Worm (Caenorhabditis elegans): Measurements from ENCODE around the gene F19C7.3.

DNA sequence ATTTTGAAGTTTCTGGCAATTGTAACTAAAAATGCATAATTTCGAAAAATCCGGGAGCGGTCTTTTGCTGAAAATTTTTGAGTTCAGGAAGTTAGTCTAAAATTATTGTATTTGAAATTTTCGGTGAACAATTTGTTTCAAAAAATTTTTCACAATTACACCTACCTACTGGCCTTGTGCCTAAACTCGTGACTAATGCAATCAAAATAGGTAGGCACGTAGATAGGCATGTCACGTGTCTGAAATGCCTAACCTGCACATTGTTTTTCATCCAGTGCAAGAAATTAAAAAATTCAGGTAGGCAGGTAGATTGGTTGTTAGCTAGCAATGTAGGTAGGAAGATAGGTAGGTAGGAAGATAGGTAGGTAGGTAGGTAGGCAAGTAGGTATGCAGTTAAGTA is 39.8 kb upstream of the F19C7.3 start:
- no peak for TF ChIP-seq C06A6.2 (GFP tag; conservative IDR thresholded peaks at IDR 0.05)
- TF ChIP-seq sea-2 (GFP tag; IDR thresholded peaks at IDR 0.05) = no peak
- TF ChIP-seq B0336.3 (GFP tag; IDR thresholded peaks at IDR 0.05) = no peak
- TF ChIP-seq Y67H2A.10 (GFP tag; conservative IDR thresholded peaks at IDR 0.05) = no peak
- TF ChIP-seq unc-62 (GFP tag; optimal IDR thresholded peaks at IDR 0.05) = no peak
- no peak for TF ChIP-seq mes-4 (tag; optimal IDR thresholded peaks at IDR 0.05)
- no peak for TF ChIP-seq nhr-120 (GFP tag; IDR thresholded peaks at IDR 0.05)
- TF ChIP-seq ceh-40 (GFP tag; IDR thresholded peaks at IDR 0.05) = no peak
- TF ChIP-seq K11D2.4 (GFP tag; IDR thresholded peaks at IDR 0.05) = no peak

All from whole organism, young adult.